Fruit fly (Drosophila melanogaster): ENCODE results near the gene CG4822.

CG4822 gene

DNA sequence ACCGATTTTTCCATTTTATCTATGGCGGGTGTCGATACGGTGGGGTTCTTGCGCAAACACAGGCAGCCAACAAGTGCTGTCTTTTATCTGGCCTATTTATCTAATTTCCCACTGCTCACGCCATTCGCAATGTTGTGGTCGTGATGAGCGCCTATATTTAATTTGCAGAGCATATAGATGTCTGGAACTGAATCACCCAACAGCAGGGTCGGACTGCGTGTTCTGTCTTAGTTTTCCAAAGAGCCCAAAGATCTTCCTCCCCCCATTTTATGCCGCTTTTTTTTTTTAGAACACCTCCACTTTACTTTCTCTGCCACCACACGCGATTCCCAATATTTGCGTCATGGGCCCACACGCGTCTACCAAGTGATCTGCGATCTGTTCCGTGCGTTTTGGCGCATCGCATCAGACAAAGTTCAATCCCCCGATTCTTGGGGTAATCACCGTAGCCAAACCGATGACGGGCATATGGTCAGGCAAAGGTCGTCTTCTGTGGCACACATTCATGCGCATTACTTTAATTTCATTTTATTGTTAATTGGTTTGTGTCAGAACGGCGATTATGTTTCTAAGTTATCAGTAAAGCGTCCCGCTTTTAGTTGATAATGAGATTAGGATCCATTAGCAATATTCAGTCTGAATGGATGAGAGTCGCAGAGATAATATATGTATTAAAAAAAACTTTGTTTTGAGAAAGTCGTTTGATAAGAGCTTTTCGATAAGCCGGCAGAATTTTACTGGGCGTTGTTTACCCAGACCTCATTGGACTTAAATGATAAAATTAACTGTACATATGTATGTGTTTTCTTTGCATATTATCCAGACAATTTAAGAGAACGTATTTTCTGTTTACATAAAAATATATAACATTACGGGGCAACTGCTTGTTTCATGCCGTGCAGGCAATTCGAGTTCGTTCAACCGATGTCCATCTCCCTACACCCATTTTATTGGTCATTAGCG, 15.5 kb upstream of the CG4822 start:
- TF ChIP-seq Hr83 (GFP tag; optimal IDR thresholded peaks at IDR 0.05; ENCODE audit: poor library complexity, severe bottlenecking) (peak; percentile 19), Sp1 (GFP tag; optimal IDR thresholded peaks at IDR 0.05) (peak; percentile 55), GATAd (GFP tag; optimal IDR thresholded peaks at IDR 0.05) (no peak), h (GFP tag; optimal IDR thresholded peaks at IDR 0.05) (peak; percentile 14), Hnf4 (GFP tag; optimal IDR thresholded peaks at IDR 0.05) (peak; percentile 23), CG32264 (GFP tag; optimal IDR thresholded peaks at IDR 0.05) (no peak), Myc (optimal IDR thresholded peaks at IDR 0.05) (no peak), dl (GFP tag; optimal IDR thresholded peaks at IDR 0.05; ENCODE audit: insufficient read depth in 1 of 2, partially characterized antibody in 2 of 2) (no peak), lola (GFP tag; optimal IDR thresholded peaks at IDR 0.05) (no peak), jim (GFP tag; optimal IDR thresholded peaks at IDR 0.05) (no peak), CG9705 (GFP tag; optimal IDR thresholded peaks at IDR 0.05) (peak; percentile 5), brk (GFP tag; optimal IDR thresholded peaks at IDR 0.05) (peak; percentile 29), Abd-B (GFP tag; optimal IDR thresholded peaks at IDR 0.05) (no peak), sage (GFP tag; optimal IDR thresholded peaks at IDR 0.05) (peak; percentile 29), dsf (GFP tag; optimal IDR thresholded peaks at IDR 0.05; ENCODE audit: borderline replicate concordance) (no peak), fru (GFP tag; optimal IDR thresholded peaks at IDR 0.05) (no peak), Dif (GFP tag; optimal IDR thresholded peaks at IDR 0.05; ENCODE audit: partially characterized antibody) (no peak), Mio (GFP tag; optimal IDR thresholded peaks at IDR 0.05) (no peak), OdsH (GFP tag; optimal IDR thresholded peaks at IDR 0.05) (peak; percentile 36), Rel (GFP tag; optimal IDR thresholded peaks at IDR 0.05) (peak; percentile 7), Rel (tag; optimal IDR thresholded peaks at IDR 0.05) (peak; percentile 94), rgr (GFP tag; optimal IDR thresholded peaks at IDR 0.05) (peak; percentile 16), foxo (GFP tag; optimal IDR thresholded peaks at IDR 0.05) (no peak), dmrt93B (GFP tag; optimal IDR thresholded peaks at IDR 0.05) (no peak), br (GFP tag; optimal IDR thresholded peaks at IDR 0.05) (peak; percentile 18), tai (GFP tag; optimal IDR thresholded peaks at IDR 0.05) (peak; percentile 69), HLH106 (tag; optimal IDR thresholded peaks at IDR 0.05) (no peak), CrebA (GFP tag; optimal IDR thresholded peaks at IDR 0.05; ENCODE audit: borderline replicate concordance) (no peak)

DNA sequence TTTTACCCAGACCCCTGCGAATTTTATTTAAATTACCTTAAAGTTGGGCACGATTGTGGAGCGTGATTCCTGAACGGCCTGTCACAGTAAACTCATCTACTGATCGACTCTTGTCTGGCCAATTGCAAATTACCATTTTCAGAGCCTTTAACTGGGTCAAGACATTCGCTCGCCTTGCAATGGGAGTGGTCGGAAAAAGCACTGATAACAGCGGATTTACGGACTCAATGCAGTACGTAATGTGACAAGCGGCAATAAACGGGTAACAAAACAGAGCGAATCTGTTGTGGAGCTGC, 14.5 kb upstream of the CG4822 start:
- TF ChIP-seq foxo (GFP tag; optimal IDR thresholded peaks at IDR 0.05) (no peak), Abd-B (GFP tag; optimal IDR thresholded peaks at IDR 0.05) (no peak), usp (GFP tag; optimal IDR thresholded peaks at IDR 0.05) (no peak), Dfd (GFP tag; optimal IDR thresholded peaks at IDR 0.05) (no peak), dsf (GFP tag; optimal IDR thresholded peaks at IDR 0.05; ENCODE audit: borderline replicate concordance) (no peak), CrebA (GFP tag; optimal IDR thresholded peaks at IDR 0.05; ENCODE audit: borderline replicate concordance) (no peak), lola (GFP tag; optimal IDR thresholded peaks at IDR 0.05) (no peak), woc (GFP tag; optimal IDR thresholded peaks at IDR 0.05) (no peak), fru (GFP tag; optimal IDR thresholded peaks at IDR 0.05) (no peak), brk (GFP tag; optimal IDR thresholded peaks at IDR 0.05) (no peak)

DNA sequence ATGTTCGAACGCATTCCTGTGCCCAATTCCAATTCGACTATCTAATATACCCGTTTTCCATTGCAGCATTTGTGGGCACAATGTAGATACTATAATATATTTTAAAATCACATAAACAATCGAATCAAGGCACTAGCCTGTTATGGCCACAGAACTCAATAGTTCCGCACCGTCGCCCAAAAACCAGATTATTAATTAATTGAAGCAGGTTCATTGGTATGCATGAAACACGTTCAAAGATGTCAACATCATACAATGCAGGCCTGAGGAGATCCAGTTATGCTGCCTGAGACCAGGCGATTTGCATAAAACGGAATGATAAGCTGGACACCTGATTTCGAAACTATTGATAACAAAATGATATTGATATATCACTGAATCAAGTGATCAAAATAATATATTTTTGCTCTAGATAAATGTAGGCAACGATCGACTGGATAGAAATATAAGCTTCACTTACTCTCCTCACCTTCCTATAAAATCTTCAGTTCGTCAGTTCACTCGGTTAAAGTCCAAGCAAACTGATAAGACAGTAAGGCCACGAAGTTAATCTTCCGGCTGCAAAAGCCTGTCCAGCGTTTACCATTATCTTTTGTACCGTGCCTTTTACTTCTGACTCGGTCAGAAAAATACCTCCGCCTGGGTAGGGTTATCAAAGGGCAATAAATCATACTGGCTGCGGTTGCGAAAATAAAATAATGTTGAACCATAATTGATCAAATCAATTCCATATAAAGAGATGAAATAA, 14.0 kb upstream of the CG4822 start:
- TF ChIP-seq jim (GFP tag; optimal IDR thresholded peaks at IDR 0.05) (no peak), dsf (GFP tag; optimal IDR thresholded peaks at IDR 0.05; ENCODE audit: borderline replicate concordance) (no peak), foxo (GFP tag; optimal IDR thresholded peaks at IDR 0.05) (no peak), Rel (GFP tag; optimal IDR thresholded peaks at IDR 0.05) (no peak), Rel (tag; optimal IDR thresholded peaks at IDR 0.05) (peak; percentile 20), lola (GFP tag; optimal IDR thresholded peaks at IDR 0.05) (no peak), fru (GFP tag; optimal IDR thresholded peaks at IDR 0.05) (peak; percentile 47), Hnf4 (GFP tag; optimal IDR thresholded peaks at IDR 0.05) (peak; percentile 62)

All from whole organism, wandering third instar larva.